Fruit fly (Drosophila melanogaster) whole organism, embryonic: ENCODE results near the gene Dok.
A peak's percentile ranks its signal among the peaks of the same experiment; 100 is the strongest.

Source experiments
- Ada2b ChIP-seq: fragments of 200-800 bp; sonication (Bioruptor generic); IDR thresholded peaks from 2 replicates; pipeline ENCODE4 v1.3.6; 2022; ENCODE audit warnings: missing biosample characterization, missing genetic modification characterization
- BEAF-32 ChIP-seq: fragments of 200-800 bp; sonication (Bioruptor generic); optimal IDR thresholded peaks from 3 replicates; lab custom pipeline; 2017; ENCODE audit warnings: missing biosample characterization, missing genetic modification characterization, mild to moderate bottlenecking, moderate library complexity, missing genetic modification reagents
- BtbVII ChIP-seq: fragments of 200-800 bp; sonication (Bioruptor generic); optimal IDR thresholded peaks from 3 replicates; lab custom pipeline; 2017; ENCODE audit warnings: missing biosample characterization, mild to moderate bottlenecking, missing genetic modification characterization
- CG10267 ChIP-seq: fragments of 200-800 bp; sonication (Bioruptor generic); optimal IDR thresholded peaks from 2 replicates; lab custom pipeline; 2018; ENCODE audit warnings: missing biosample characterization, mild to moderate bottlenecking, missing genetic modification characterization, moderate library complexity
- CG10274 ChIP-seq: fragments of 200-800 bp; sonication (Bioruptor generic); optimal IDR thresholded peaks from 3 replicates; lab custom pipeline; 2017; ENCODE audit warnings: missing biosample characterization, mild to moderate bottlenecking, missing genetic modification characterization
- CG10565 ChIP-seq: fragments of 200-800 bp; sonication (Bioruptor generic); optimal IDR thresholded peaks from 3 replicates; lab custom pipeline; 2016; ENCODE audit warnings: missing biosample characterization, mild to moderate bottlenecking, missing genetic modification characterization
- CG11247 ChIP-seq: fragments of 200-800 bp; sonication (Bioruptor generic); IDR thresholded peaks from 2 replicates; pipeline ENCODE4 v1.3.6; 2022; ENCODE audit warnings: missing biosample characterization, missing genetic modification characterization
- CG12219 ChIP-seq: fragments of 200-800 bp; sonication (Bioruptor generic); optimal IDR thresholded peaks from 3 replicates; lab custom pipeline; 2018; ENCODE audit warnings: missing biosample characterization, mild to moderate bottlenecking, missing genetic modification characterization
- CG12391 ChIP-seq: fragments of 200-800 bp; sonication (Bioruptor generic); optimal IDR thresholded peaks from 3 replicates; lab custom pipeline; 2018; ENCODE audit warnings: missing biosample characterization, mild to moderate bottlenecking, missing genetic modification characterization, moderate library complexity
- CG14441 ChIP-seq: fragments of 200-800 bp; sonication (Bioruptor generic); IDR thresholded peaks from 2 replicates; pipeline ENCODE4 v1.3.6; 2022; ENCODE audit warnings: missing biosample characterization, missing genetic modification characterization
- CG15514 ChIP-seq: fragments of 200-800 bp; sonication (Bioruptor generic); optimal IDR thresholded peaks from 3 replicates; lab custom pipeline; 2017; ENCODE audit warnings: missing biosample characterization, missing genetic modification characterization, mild to moderate bottlenecking, moderate library complexity, missing genetic modification reagents
- CG15601 ChIP-seq: fragments of 200-800 bp; sonication (Bioruptor generic); optimal IDR thresholded peaks from 3 replicates; lab custom pipeline; 2019; ENCODE audit warnings: missing biosample characterization, mild to moderate bottlenecking, missing genetic modification characterization, moderate library complexity
- CG17359 ChIP-seq: fragments of 200-800 bp; sonication (Bioruptor generic); optimal IDR thresholded peaks from 3 replicates; lab custom pipeline; 2018; ENCODE audit warnings: missing biosample characterization, mild to moderate bottlenecking, missing genetic modification characterization, moderate library complexity
- CG17385 ChIP-seq: fragments of 200-800 bp; sonication (Bioruptor generic); optimal IDR thresholded peaks from 3 replicates; lab custom pipeline; 2018; ENCODE audit warnings: missing biosample characterization, mild to moderate bottlenecking, missing genetic modification characterization
- CG2116 ChIP-seq: fragments of 200-800 bp; sonication (Bioruptor generic); optimal IDR thresholded peaks from 3 replicates; lab custom pipeline; 2018; ENCODE audit warnings: missing biosample characterization, mild to moderate bottlenecking, missing genetic modification characterization
- CG34376 ChIP-seq: fragments of 200-800 bp; sonication (Bioruptor generic); optimal IDR thresholded peaks from 2 replicates; lab custom pipeline; 2018; ENCODE audit warnings: missing biosample characterization, mild to moderate bottlenecking, missing genetic modification characterization
- CG3838 ChIP-seq: fragments of 200-800 bp; sonication (Bioruptor generic); optimal IDR thresholded peaks from 3 replicates; lab custom pipeline; 2016; ENCODE audit warnings: missing biosample characterization, missing genetic modification characterization
- CG4360 ChIP-seq: fragments of 200-800 bp; sonication (Bioruptor generic); IDR thresholded peaks from 2 replicates; pipeline ENCODE4 v1.3.6; 2022; ENCODE audit warnings: missing biosample characterization, missing genetic modification characterization
- CG4854 ChIP-seq: fragments of 200-800 bp; sonication (Bioruptor generic); optimal IDR thresholded peaks from 2 replicates; lab custom pipeline; 2016; ENCODE audit warnings: missing biosample characterization, missing genetic modification characterization, inconsistent platforms
- CG7357 ChIP-seq: fragments of 200-800 bp; sonication (Bioruptor generic); IDR thresholded peaks from 3 replicates; pipeline ENCODE4 v1.3.6; 2022; ENCODE audit warnings: missing biosample characterization, missing genetic modification characterization
- CG9215 ChIP-seq: fragments of 200-800 bp; sonication (Bioruptor generic); IDR thresholded peaks from 2 replicates; pipeline ENCODE4 v1.3.6; 2022; ENCODE audit warnings: missing biosample characterization, missing genetic modification characterization
- CG9817 ChIP-seq: fragments of 200-800 bp; sonication (Bioruptor generic); optimal IDR thresholded peaks from 2 replicates; lab custom pipeline; 2018; ENCODE audit warnings: missing biosample characterization, mild to moderate bottlenecking, missing genetic modification characterization, moderate library complexity
- Camta ChIP-seq: fragments of 200-800 bp; sonication (Bioruptor generic); optimal IDR thresholded peaks from 2 replicates; lab custom pipeline; 2016; ENCODE audit warnings: missing biosample characterization, missing genetic modification characterization
- CoRest ChIP-seq: fragments of 200-800 bp; sonication (Bioruptor generic); optimal IDR thresholded peaks from 3 replicates; lab custom pipeline; 2018; ENCODE audit warnings: missing biosample characterization, mild to moderate bottlenecking, missing genetic modification characterization, moderate library complexity
- Doc2 ChIP-seq: fragments of 200-800 bp; sonication (Bioruptor generic); IDR thresholded peaks from 2 replicates; pipeline ENCODE4 v1.3.6; 2022; ENCODE audit warnings: missing biosample characterization, missing genetic modification characterization
- Drgx ChIP-seq: fragments of 200-800 bp; sonication (Bioruptor generic); IDR thresholded peaks from 2 replicates; pipeline ENCODE4 v1.3.6; 2022; ENCODE audit warnings: missing biosample characterization, missing genetic modification characterization
- Fer1 ChIP-seq: fragments of 200-800 bp; sonication (Bioruptor generic); optimal IDR thresholded peaks from 2 replicates; lab custom pipeline; 2017; ENCODE audit warnings: missing biosample characterization, mild to moderate bottlenecking, missing genetic modification characterization
- HmgD ChIP-seq: fragments of 200-800 bp; sonication (Bioruptor generic); optimal IDR thresholded peaks from 3 replicates; lab custom pipeline; 2016; ENCODE audit warnings: missing biosample characterization, missing genetic modification characterization
- Hr78 ChIP-seq, 2 experiments: fragments of 200-800 bp in 1 of 2; fragments of >200 bp in 1 of 2; sonication (Bioruptor generic) in 1 of 2; optimal IDR thresholded peaks; 2 replicates each; lab custom pipeline; 2017 to 2019; ENCODE audit warnings: missing biosample characterization in 2 of 2, missing genetic modification characterization in 2 of 2, mild to moderate bottlenecking in 1 of 2, moderate library complexity in 1 of 2
- Lim3 ChIP-seq: fragments of 200-800 bp; sonication (Bioruptor generic); IDR thresholded peaks from 2 replicates; pipeline ENCODE4 v1.3.6; 2022; ENCODE audit warnings: missing biosample characterization, missing genetic modification characterization
- Mes4 ChIP-seq: fragments of 200-800 bp; sonication (Bioruptor generic); optimal IDR thresholded peaks from 2 replicates; lab custom pipeline; 2016; ENCODE audit warnings: missing biosample characterization, missing genetic modification characterization
- Nf-YC ChIP-seq: fragments of 200-800 bp; optimal IDR thresholded peaks from 3 replicates; lab custom pipeline; 2019; ENCODE audit warnings: missing biosample characterization, mild to moderate bottlenecking, missing genetic modification characterization, moderate library complexity
- Oli ChIP-seq: fragments of 200-800 bp; sonication (Bioruptor generic); optimal IDR thresholded peaks from 2 replicates; lab custom pipeline; 2018; ENCODE audit warnings: missing biosample characterization, mild to moderate bottlenecking, missing genetic modification characterization, moderate library complexity
- Opbp ChIP-seq: fragments of 200-800 bp; sonication (Bioruptor generic); IDR thresholded peaks from 3 replicates; pipeline ENCODE4 v1.3.6; 2022; ENCODE audit warnings: missing biosample characterization, missing genetic modification characterization; ENCODE audit not compliant: partially characterized antibody
- Sox102F ChIP-seq: fragments of 200-800 bp; sonication (Bioruptor generic); optimal IDR thresholded peaks from 2 replicates; lab custom pipeline; 2018; ENCODE audit warnings: missing biosample characterization, mild to moderate bottlenecking, missing genetic modification characterization, moderate library complexity
- Stat92E ChIP-seq, 3 experiments: fragments of >200 bp in 2 of 3; fragments of 200-800 bp in 1 of 3; sonication (Bioruptor generic) in 1 of 3; optimal IDR thresholded peaks; 2 replicates each; lab custom pipeline; 2017 to 2019; ENCODE audit warnings: missing biosample characterization in 3 of 3, missing genetic modification characterization in 3 of 3, mild to moderate bottlenecking in 1 of 3, moderate library complexity in 1 of 3
- chif ChIP-seq, 2 experiments: fragments of 200-800 bp; sonication (Bioruptor generic); optimal IDR thresholded peaks; 3 replicates each; lab custom pipeline; 2016; ENCODE audit warnings: missing biosample characterization in 2 of 2, missing genetic modification characterization in 2 of 2
- chn ChIP-seq: fragments of 200-800 bp; sonication (Bioruptor generic); optimal IDR thresholded peaks from 2 replicates; lab custom pipeline; 2016; ENCODE audit warnings: missing biosample characterization, missing genetic modification characterization
- cwo ChIP-seq: fragments of 200-800 bp; sonication (Bioruptor generic); optimal IDR thresholded peaks from 3 replicates; lab custom pipeline; 2017; ENCODE audit warnings: missing biosample characterization, missing genetic modification characterization, mild to moderate bottlenecking, moderate library complexity, missing genetic modification reagents
- exex ChIP-seq: fragments of 200-800 bp; sonication (Bioruptor generic); optimal IDR thresholded peaks from 4 replicates; lab custom pipeline; 2018; ENCODE audit warnings: missing biosample characterization, mild to moderate bottlenecking, missing genetic modification characterization, moderate library complexity
- gcm2 ChIP-seq: fragments of 200-800 bp; sonication (Bioruptor generic); optimal IDR thresholded peaks from 2 replicates; lab custom pipeline; 2016; ENCODE audit warnings: missing biosample characterization, missing genetic modification characterization
- gsb-n ChIP-seq: fragments of 200-800 bp; sonication (Bioruptor generic); optimal IDR thresholded peaks from 3 replicates; lab custom pipeline; 2018; ENCODE audit warnings: missing biosample characterization, mild to moderate bottlenecking, missing genetic modification characterization
- ham ChIP-seq: fragments of 200-800 bp; sonication (Bioruptor generic); IDR thresholded peaks from 2 replicates; pipeline ENCODE4 v1.3.6; 2022; ENCODE audit warnings: missing biosample characterization, missing genetic modification characterization
- her ChIP-seq: fragments of 200-800 bp; sonication (Bioruptor generic); optimal IDR thresholded peaks from 2 replicates; lab custom pipeline; 2016; ENCODE audit warnings: missing biosample characterization, missing genetic modification characterization
- lab ChIP-seq: fragments of 200-800 bp; sonication (Bioruptor generic); optimal IDR thresholded peaks from 3 replicates; lab custom pipeline; 2017; ENCODE audit warnings: missing biosample characterization, missing genetic modification characterization, mild to moderate bottlenecking, moderate library complexity, missing genetic modification reagents
- lmd ChIP-seq: fragments of 200-800 bp; sonication (Bioruptor generic); IDR thresholded peaks from 2 replicates; pipeline ENCODE4 v1.3.6; 2022; ENCODE audit warnings: missing biosample characterization, missing genetic modification characterization
- maf-S ChIP-seq: fragments of 200-800 bp; sonication (Bioruptor generic); optimal IDR thresholded peaks from 2 replicates; lab custom pipeline; 2016; ENCODE audit warnings: missing biosample characterization, missing genetic modification characterization
- sens ChIP-seq: fragments of 200-800 bp; sonication (Bioruptor generic); peaks from one replicate; lab custom pipeline; 2016; ENCODE audit warnings: missing biosample characterization, missing genetic modification characterization
- sr ChIP-seq: fragments of 200-800 bp; sonication (Bioruptor generic); IDR thresholded peaks from 3 replicates; pipeline ENCODE4 v1.3.6; 2022; ENCODE audit warnings: missing biosample characterization, missing genetic modification characterization
- toy ChIP-seq: fragments of 200-800 bp; sonication (Bioruptor generic); IDR thresholded peaks from 2 replicates; pipeline ENCODE4 v1.3.6; 2022; ENCODE audit warnings: missing biosample characterization, missing genetic modification characterization
- zfh1 ChIP-seq: fragments of 200-800 bp; sonication (Bioruptor generic); IDR thresholded peaks from 3 replicates; pipeline ENCODE4 v1.3.6; 2022; ENCODE audit warnings: missing biosample characterization, missing genetic modification characterization

Dok gene

dm6 chrX:7303848-7304427 is 20.1 kb upstream of the Dok start (continued):
- no peak for TF ChIP-seq Stat92E (GFP tag; optimal IDR thresholded peaks at IDR 0.05; lab: Kevin White, UChicago)
- TF ChIP-seq CG14441 (GFP tag; lab: Robert Waterston, UW): no peak
- peak; percentile 70 for TF ChIP-seq cwo
- peak in 1 of 2 experiments; percentile 67 for TF ChIP-seq Hr78 (GFP tag; optimal IDR thresholded peaks at IDR 0.05; lab: Kevin White, UChicago)
- TF ChIP-seq sr (GFP tag; lab: Robert Waterston, UW): no peak
- no peak for TF ChIP-seq Sox102F
- TF ChIP-seq BEAF-32 (GFP tag; lab: Kevin White, UChicago): no peak
- TF ChIP-seq exex: peak; percentile 29
- TF ChIP-seq lmd (GFP tag; lab: Robert Waterston, UW): no peak
- TF ChIP-seq CG7357 (GFP tag; lab: Robert Waterston, UW): no peak
- no peak for TF ChIP-seq Drgx
- no peak for TF ChIP-seq Oli (tag; lab: Kevin White, UChicago)
- TF ChIP-seq CG9817: no peak
- TF ChIP-seq CG11247 (GFP tag; lab: Robert Waterston, UW): no peak
- no peak for TF ChIP-seq CG4854 (GFP tag; lab: Kevin White, UChicago)
- TF ChIP-seq chn (GFP tag; lab: Kevin White, UChicago): no peak
- TF ChIP-seq CG10267: no peak
- TF ChIP-seq chif (GFP tag; optimal IDR thresholded peaks at IDR 0.05; lab: Kevin White, UChicago): no peak
- TF ChIP-seq CG9215: no peak
- TF ChIP-seq CG12219 (GFP tag; lab: Kevin White, UChicago): no peak
- TF ChIP-seq CG4360 (GFP tag; lab: Robert Waterston, UW): no peak
- no peak for TF ChIP-seq CG17359
- TF ChIP-seq Fer1: no peak
- no peak for TF ChIP-seq BtbVII (GFP tag; lab: Kevin White, UChicago)
- TF ChIP-seq CG15601 (tag; lab: Kevin White, UChicago): no peak
- TF ChIP-seq Mes4 (GFP tag; lab: Kevin White, UChicago): no peak
- no peak for TF ChIP-seq CG17385 (GFP tag; lab: Kevin White, UChicago)
- TF ChIP-seq gsb-n (tag; lab: Kevin White, UChicago): no peak
- no peak for TF ChIP-seq CG2116 (GFP tag; lab: Kevin White, UChicago)
- TF ChIP-seq HmgD (GFP tag; lab: Kevin White, UChicago): no peak
- no peak for TF ChIP-seq lab
- no peak for TF ChIP-seq zfh1
- peak; percentile 47 for TF ChIP-seq sens
- no peak for TF ChIP-seq CG10565 (GFP tag; lab: Kevin White, UChicago)
- TF ChIP-seq her (GFP tag; lab: Kevin White, UChicago): no peak
- no peak for TF ChIP-seq Ada2b (GFP tag; lab: Robert Waterston, UW)
- TF ChIP-seq Camta (GFP tag; lab: Kevin White, UChicago): no peak
- no peak for TF ChIP-seq maf-S (GFP tag; lab: Kevin White, UChicago)
- no peak for TF ChIP-seq Opbp (GFP tag; lab: Robert Waterston, UW)
- TF ChIP-seq gcm2 (GFP tag; lab: Kevin White, UChicago): no peak
- TF ChIP-seq CG10274 (GFP tag; lab: Kevin White, UChicago): no peak
- TF ChIP-seq CG15514 (GFP tag; lab: Kevin White, UChicago): no peak
- TF ChIP-seq Nf-YC (tag; lab: Kevin White, UChicago): no peak
- TF ChIP-seq CG34376 (GFP tag; lab: Kevin White, UChicago): no peak
- no peak for TF ChIP-seq Doc2 (GFP tag; lab: Robert Waterston, UW)
- no peak for TF ChIP-seq ham (GFP tag; lab: Robert Waterston, UW)
- TF ChIP-seq CG3838 (GFP tag; lab: Kevin White, UChicago): no peak
- no peak for TF ChIP-seq CG12391 (tag; lab: Kevin White, UChicago)
- TF ChIP-seq toy (GFP tag; lab: Robert Waterston, UW): no peak
- no peak for TF ChIP-seq Lim3 (GFP tag; lab: Robert Waterston, UW)
- no peak for TF ChIP-seq CoRest
